Worm (Caenorhabditis elegans) whole organism, L4/young adult: ENCODE data around the gene F36H12.5.
"Not testable (repeated sequence)": the region's sequence is repeated elsewhere in the genome, so short reads cannot be mapped to it uniquely, and the experiment has no call there.

Experiments
- W03F9.2 ChIP-seq: fragments of 150-350 bp; optimal IDR thresholded peaks from 2 replicates; lab custom pipeline; 2014; ENCODE audit warnings: missing biosample characterization, missing genetic modification characterization
- him-1 ChIP-seq: sonication (generic microtip); optimal IDR thresholded peaks from 2 replicates; lab custom pipeline; 2016; ENCODE audit warnings: missing genotype, missing genetic modification reagents, missing genetic modification characterization, missing compliant biosample characterization

DNA sequence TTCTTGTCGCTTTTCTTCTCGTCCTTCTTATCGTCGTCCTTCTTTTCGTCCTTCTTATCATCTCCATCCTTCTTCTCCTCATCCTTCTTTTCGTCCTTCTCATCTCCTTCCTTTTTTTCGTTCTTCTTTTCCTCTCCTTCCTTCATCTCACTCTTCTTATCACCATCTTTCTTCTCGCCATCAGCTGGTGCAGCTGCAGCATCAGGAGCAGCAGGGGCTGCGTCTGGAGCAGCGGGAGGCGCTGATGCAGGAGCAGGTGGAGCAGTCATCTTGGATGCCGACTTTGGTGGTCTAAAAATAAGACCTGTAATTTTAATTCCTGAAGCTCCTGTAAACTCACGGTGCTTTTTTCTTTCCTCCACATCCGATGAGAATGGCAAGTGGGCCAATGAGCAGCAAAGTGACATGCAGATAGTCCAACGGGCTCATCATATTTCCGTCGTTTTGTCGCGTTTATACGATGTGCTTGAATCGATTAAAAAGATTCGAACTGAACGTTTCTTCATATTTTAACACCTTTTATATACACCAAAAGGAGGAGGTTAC is 41.2 kb upstream of the F36H12.5 start, which contains the start of gene cylc-1:
- not testable (repeated sequence) for TF ChIP-seq him-1; W03F9.2 (tag; lab: Kevin White, UChicago)
